Fruit fly (Drosophila melanogaster) whole organism, embryonic: Measurements from ENCODE around the gene CG9106.

ENCODE experiments used
- CG10267 ChIP-seq: fragments of 200-800 bp; sonication (Bioruptor generic); optimal IDR thresholded peaks from 2 replicates; lab custom pipeline; 2018; ENCODE audit warnings: missing biosample characterization, mild to moderate bottlenecking, missing genetic modification characterization, moderate library complexity
- CG10366 ChIP-seq: fragments of 200-800 bp; sonication (Bioruptor generic); IDR thresholded peaks from 2 replicates; pipeline ENCODE4 v1.3.6; 2022; ENCODE audit warnings: missing biosample characterization, missing genetic modification characterization
- CG11247 ChIP-seq: fragments of 200-800 bp; sonication (Bioruptor generic); IDR thresholded peaks from 2 replicates; pipeline ENCODE4 v1.3.6; 2022; ENCODE audit warnings: missing biosample characterization, missing genetic modification characterization
- CG12769 ChIP-seq: fragments of 200-800 bp; sonication (Bioruptor generic); optimal IDR thresholded peaks from 2 replicates; lab custom pipeline; 2019; ENCODE audit warnings: missing biosample characterization, mild to moderate bottlenecking, missing genetic modification characterization, moderate library complexity
- CG13287 ChIP-seq: fragments of 200-800 bp; sonication (Bioruptor generic); IDR thresholded peaks from 2 replicates; pipeline ENCODE4 v1.3.6; 2022; ENCODE audit warnings: missing biosample characterization, missing genetic modification characterization; ENCODE audit not compliant: partially characterized antibody
- CG14965 ChIP-seq: fragments of 200-800 bp; sonication (Bioruptor generic); optimal IDR thresholded peaks from 2 replicates; lab custom pipeline; 2016; ENCODE audit warnings: missing biosample characterization, missing genetic modification characterization, borderline replicate concordance
- CG17186 ChIP-seq: fragments of 200-800 bp; sonication (Bioruptor generic); optimal IDR thresholded peaks from 3 replicates; lab custom pipeline; 2017; ENCODE audit warnings: missing biosample characterization, missing genetic modification reagents, missing genetic modification characterization
- CG17359 ChIP-seq: fragments of 200-800 bp; sonication (Bioruptor generic); optimal IDR thresholded peaks from 3 replicates; lab custom pipeline; 2018; ENCODE audit warnings: missing biosample characterization, mild to moderate bottlenecking, missing genetic modification characterization, moderate library complexity
- CG17385 ChIP-seq: fragments of 200-800 bp; sonication (Bioruptor generic); optimal IDR thresholded peaks from 3 replicates; lab custom pipeline; 2018; ENCODE audit warnings: missing biosample characterization, mild to moderate bottlenecking, missing genetic modification characterization
- CG2120 ChIP-seq: fragments of 200-800 bp; sonication (Bioruptor generic); optimal IDR thresholded peaks from 3 replicates; lab custom pipeline; 2016; ENCODE audit warnings: missing biosample characterization, missing genetic modification characterization
- CG2678 ChIP-seq: fragments of 200-800 bp; sonication (Bioruptor generic); optimal IDR thresholded peaks from 3 replicates; lab custom pipeline; 2019; ENCODE audit warnings: missing biosample characterization, mild to moderate bottlenecking, missing genetic modification characterization, moderate library complexity
- CG30431 ChIP-seq: fragments of 200-800 bp; sonication (Bioruptor generic); optimal IDR thresholded peaks from 2 replicates; lab custom pipeline; 2017; ENCODE audit warnings: missing biosample characterization, missing genetic modification characterization
- CG31365 ChIP-seq: fragments of 200-800 bp; sonication (Bioruptor generic); optimal IDR thresholded peaks from 2 replicates; lab custom pipeline; 2018; ENCODE audit warnings: missing biosample characterization, mild to moderate bottlenecking, missing genetic modification characterization
- CG31388 ChIP-seq: fragments of 200-800 bp; sonication (Bioruptor generic); optimal IDR thresholded peaks from 2 replicates; lab custom pipeline; 2016; ENCODE audit warnings: missing biosample characterization, missing genetic modification characterization
- CG32767 ChIP-seq: fragments of 200-800 bp; sonication (Bioruptor generic); IDR thresholded peaks from 2 replicates; pipeline ENCODE4 v1.3.6; 2022; ENCODE audit warnings: missing biosample characterization, missing genetic modification characterization
- CG3407 ChIP-seq: fragments of 200-800 bp; sonication (Bioruptor generic); optimal IDR thresholded peaks from 2 replicates; lab custom pipeline; 2018; ENCODE audit warnings: missing biosample characterization, mild to moderate bottlenecking, missing genetic modification characterization
- CG3847 ChIP-seq: fragments of 200-800 bp; sonication (Bioruptor generic); IDR thresholded peaks from 2 replicates; pipeline ENCODE4 v1.3.6; 2022; ENCODE audit warnings: missing biosample characterization, missing genetic modification characterization
- CG9932 ChIP-seq: fragments of 200-800 bp; sonication (Bioruptor generic); IDR thresholded peaks from 2 replicates; pipeline ENCODE4 v1.3.6; 2022; ENCODE audit warnings: missing biosample characterization, missing genetic modification characterization
- D ChIP-seq, 2 experiments: fragments of 200-800 bp in 1 of 2; fragments of >200 bp in 1 of 2; sonication (Bioruptor generic) in 1 of 2; optimal IDR thresholded peaks; 2 replicates in 1 of 2; 3 replicates in 1 of 2; lab custom pipeline; 2017; ENCODE audit warnings: mild to moderate bottlenecking in 1 of 2, missing biosample characterization in 1 of 2, missing genetic modification characterization in 1 of 2, missing genetic modification reagents in 1 of 2
- D19B ChIP-seq: fragments of 200-800 bp; sonication (Bioruptor generic); optimal IDR thresholded peaks from 2 replicates; lab custom pipeline; 2017; ENCODE audit warnings: missing biosample characterization, mild to moderate bottlenecking, missing genetic modification characterization
- MTF-1 ChIP-seq: fragments of 200-800 bp; sonication (Bioruptor generic); optimal IDR thresholded peaks from 2 replicates; lab custom pipeline; 2018; ENCODE audit warnings: missing biosample characterization, mild to moderate bottlenecking, missing genetic modification characterization, borderline replicate concordance
- Med ChIP-seq: fragments of 200-800 bp; sonication (Bioruptor generic); peaks from one replicate; lab custom pipeline; 2016; ENCODE audit warnings: missing biosample characterization, missing genetic modification characterization, mild to moderate bottlenecking, inconsistent platforms, moderate library complexity
- Nf-YA ChIP-seq: fragments of 200-800 bp; sonication (Bioruptor generic); IDR thresholded peaks from 2 replicates; pipeline ENCODE4 v1.3.6; 2022; ENCODE audit warnings: missing biosample characterization, missing genetic modification characterization
- Sox102F ChIP-seq: fragments of 200-800 bp; sonication (Bioruptor generic); optimal IDR thresholded peaks from 2 replicates; lab custom pipeline; 2018; ENCODE audit warnings: missing biosample characterization, mild to moderate bottlenecking, missing genetic modification characterization, moderate library complexity
- Ssrp ChIP-seq: fragments of 200-800 bp; sonication (Bioruptor generic); optimal IDR thresholded peaks from 2 replicates; lab custom pipeline; 2018; ENCODE audit warnings: missing biosample characterization, mild to moderate bottlenecking, missing genetic modification characterization, moderate library complexity
- Stat92E ChIP-seq, 3 experiments: fragments of >200 bp in 2 of 3; fragments of 200-800 bp in 1 of 3; sonication (Bioruptor generic) in 1 of 3; optimal IDR thresholded peaks; 2 replicates each; lab custom pipeline; 2017 to 2019; ENCODE audit warnings: missing biosample characterization in 3 of 3, missing genetic modification characterization in 3 of 3, mild to moderate bottlenecking in 1 of 3, moderate library complexity in 1 of 3
- al ChIP-seq: fragments of 200-800 bp; sonication (Bioruptor generic); IDR thresholded peaks from 2 replicates; pipeline ENCODE4 v1.3.6; 2022; ENCODE audit warnings: missing biosample characterization, missing genetic modification characterization
- cas ChIP-seq: fragments of 200-800 bp; sonication (Bioruptor generic); IDR thresholded peaks from 2 replicates; pipeline ENCODE4 v1.3.6; 2022; ENCODE audit warnings: missing biosample characterization, missing genetic modification characterization
- chinmo ChIP-seq: fragments of 200-800 bp; sonication (Bioruptor generic); IDR thresholded peaks from 4 replicates; pipeline ENCODE4 v1.3.6; 2022; ENCODE audit warnings: missing biosample characterization, missing genetic modification characterization; ENCODE audit not compliant: partially characterized antibody
- corto ChIP-seq: fragments of 200-800 bp; sonication (Bioruptor generic); optimal IDR thresholded peaks from 2 replicates; lab custom pipeline; 2016; ENCODE audit warnings: missing biosample characterization, mild to moderate bottlenecking, missing genetic modification characterization, moderate library complexity
- crp ChIP-seq, 2 experiments: fragments of 200-800 bp; sonication (Bioruptor generic); optimal IDR thresholded peaks; 2 replicates in 1 of 2; 3 replicates in 1 of 2; lab custom pipeline; 2017; ENCODE audit warnings: missing biosample characterization in 2 of 2, missing genetic modification characterization in 2 of 2, mild to moderate bottlenecking in 1 of 2, moderate library complexity in 1 of 2
- danr ChIP-seq: fragments of 200-800 bp; sonication (Bioruptor generic); IDR thresholded peaks from 2 replicates; pipeline ENCODE4 v1.3.6; 2022; ENCODE audit warnings: missing biosample characterization, missing genetic modification characterization
- dpn ChIP-seq, 2 experiments: fragments of 200-800 bp; sonication (Bioruptor generic); optimal IDR thresholded peaks; 3 replicates each; lab custom pipeline; 2016; ENCODE audit warnings: missing biosample characterization in 2 of 2, missing genetic modification characterization in 2 of 2
- fd96Cb ChIP-seq: fragments of 200-800 bp; sonication (Bioruptor generic); optimal IDR thresholded peaks from 2 replicates; lab custom pipeline; 2018; ENCODE audit warnings: missing biosample characterization, mild to moderate bottlenecking, missing genetic modification characterization, moderate library complexity
- knrl ChIP-seq: fragments of 200-800 bp; sonication (Bioruptor generic); IDR thresholded peaks from 3 replicates; pipeline ENCODE4 v1.3.6; 2022; ENCODE audit warnings: missing biosample characterization, missing genetic modification characterization; ENCODE audit not compliant: partially characterized antibody
- mam ChIP-seq: fragments of 200-800 bp; sonication (Bioruptor generic); optimal IDR thresholded peaks from 3 replicates; lab custom pipeline; 2016; ENCODE audit warnings: missing biosample characterization, missing genetic modification characterization
- nmo ChIP-seq: fragments of 200-800 bp; sonication (Bioruptor generic); optimal IDR thresholded peaks from 2 replicates; lab custom pipeline; 2018; ENCODE audit warnings: missing biosample characterization, mild to moderate bottlenecking, missing genetic modification characterization, moderate library complexity
- oc ChIP-seq: fragments of 200-800 bp; sonication (Bioruptor generic); optimal IDR thresholded peaks from 2 replicates; lab custom pipeline; 2018; ENCODE audit warnings: missing biosample characterization, mild to moderate bottlenecking, missing genetic modification characterization, moderate library complexity
- onecut ChIP-seq: fragments of 200-800 bp; sonication (Bioruptor generic); IDR thresholded peaks from 2 replicates; pipeline ENCODE4 v1.3.6; 2022; ENCODE audit warnings: missing biosample characterization, missing genetic modification characterization
- pita ChIP-seq: fragments of 200-800 bp; sonication (Bioruptor generic); optimal IDR thresholded peaks from 2 replicates; lab custom pipeline; 2017; ENCODE audit warnings: missing biosample characterization, mild to moderate bottlenecking, missing genetic modification characterization
- ro ChIP-seq: fragments of 200-800 bp; sonication (Bioruptor generic); IDR thresholded peaks from 2 replicates; pipeline ENCODE4 v1.3.6; 2022; ENCODE audit warnings: missing biosample characterization, missing genetic modification characterization
- row ChIP-seq: fragments of 200-800 bp; sonication (Bioruptor generic); IDR thresholded peaks from 3 replicates; pipeline ENCODE4 v1.3.6; 2022; ENCODE audit warnings: missing biosample characterization, missing genetic modification characterization
- sd ChIP-seq: fragments of 200-800 bp; sonication (Bioruptor generic); optimal IDR thresholded peaks from 3 replicates; lab custom pipeline; 2018; ENCODE audit warnings: missing biosample characterization, mild to moderate bottlenecking, missing genetic modification characterization, moderate library complexity
- sr ChIP-seq: fragments of 200-800 bp; sonication (Bioruptor generic); IDR thresholded peaks from 3 replicates; pipeline ENCODE4 v1.3.6; 2022; ENCODE audit warnings: missing biosample characterization, missing genetic modification characterization
- tgo ChIP-seq: fragments of 200-800 bp; sonication (Bioruptor generic); IDR thresholded peaks from 3 replicates; pipeline ENCODE4 v1.3.6; 2022; ENCODE audit warnings: missing biosample characterization, missing genetic modification characterization
- tna ChIP-seq: fragments of 200-800 bp; sonication (Bioruptor generic); IDR thresholded peaks from 2 replicates; pipeline ENCODE4 v1.3.6; 2022; ENCODE audit warnings: missing biosample characterization, missing genetic modification characterization; ENCODE audit not compliant: partially characterized antibody
- zf30C ChIP-seq: fragments of 200-800 bp; sonication (Bioruptor generic); optimal IDR thresholded peaks from 3 replicates; lab custom pipeline; 2018; ENCODE audit warnings: missing biosample characterization, mild to moderate bottlenecking, missing genetic modification characterization

CG9106 gene

dm6 chrX:15299927-15300740, 27.9 kb upstream of the CG9106 start:
- TF ChIP-seq CG32767 (GFP tag; lab: Robert Waterston, UW), result no peak
- TF ChIP-seq CG3407, result no peak
- TF ChIP-seq CG13287 (GFP tag; lab: Robert Waterston, UW), result no peak
- no peak for TF ChIP-seq fd96Cb
- TF ChIP-seq CG10267, result no peak
- no peak for TF ChIP-seq CG14965 (GFP tag; lab: Kevin White, UChicago)
- no peak for TF ChIP-seq danr (GFP tag; lab: Robert Waterston, UW)
- no peak for TF ChIP-seq CG10366
- peak; percentile 92 for TF ChIP-seq D19B (GFP tag; lab: Kevin White, UChicago)
- no peak for TF ChIP-seq CG2678 (tag; lab: Kevin White, UChicago)
- no peak for TF ChIP-seq tna (GFP tag; lab: Robert Waterston, UW)
- TF ChIP-seq dpn (GFP tag; optimal IDR thresholded peaks at IDR 0.05; lab: Kevin White, UChicago), result no peak
- TF ChIP-seq Stat92E (GFP tag; optimal IDR thresholded peaks at IDR 0.05; lab: Kevin White, UChicago), result no peak
- peak; percentile 60 for TF ChIP-seq Med
- TF ChIP-seq CG31365 (tag; lab: Kevin White, UChicago), result no peak
- no peak for TF ChIP-seq pita
- TF ChIP-seq oc (tag; lab: Kevin White, UChicago), result no peak
- no peak for TF ChIP-seq ro (GFP tag; lab: Robert Waterston, UW)
- no peak for TF ChIP-seq CG31388 (GFP tag; lab: Kevin White, UChicago)
- no peak for TF ChIP-seq CG17186 (GFP tag; lab: Kevin White, UChicago)
- peak; percentile 62 for TF ChIP-seq sd (tag; lab: Kevin White, UChicago)
- TF ChIP-seq crp (GFP tag; optimal IDR thresholded peaks at IDR 0.05; lab: Kevin White, UChicago), result no peak
- TF ChIP-seq al (GFP tag; lab: Robert Waterston, UW), result 0 out of 2 replicates have a peak, but pooled peaks have one; percentile 12
- no peak for TF ChIP-seq corto (GFP tag; lab: Kevin White, UChicago)
- TF ChIP-seq knrl (GFP tag; lab: Robert Waterston, UW), result no peak
- TF ChIP-seq sr (GFP tag; lab: Robert Waterston, UW), result no peak
- TF ChIP-seq Ssrp (tag; lab: Kevin White, UChicago), result no peak
- 0 out of 2 replicates have a peak, but pooled peaks have one; percentile 6 for TF ChIP-seq onecut
- peak; percentile 31; the same call in 2 of the 3 replicates for TF ChIP-seq row (GFP tag; lab: Robert Waterston, UW)
- TF ChIP-seq CG11247, result no peak
- no peak for TF ChIP-seq cas
- no peak for TF ChIP-seq CG3847 (GFP tag; lab: Robert Waterston, UW)
- 0 out of 2 replicates have a peak, but pooled peaks have one; percentile 23 for TF ChIP-seq CG9932 (GFP tag; lab: Robert Waterston, UW)
- TF ChIP-seq CG12769 (tag; lab: Kevin White, UChicago), result peak; percentile 20
- no peak for TF ChIP-seq D (optimal IDR thresholded peaks at IDR 0.05; lab: Kevin White, UChicago)
- TF ChIP-seq D (GFP tag; optimal IDR thresholded peaks at IDR 0.05; lab: Kevin White, UChicago), result no peak
- TF ChIP-seq Nf-YA, result no peak
- no peak for TF ChIP-seq CG17359
- TF ChIP-seq CG30431 (GFP tag; lab: Kevin White, UChicago), result no peak
- no peak for TF ChIP-seq zf30C (GFP tag; lab: Kevin White, UChicago)
- no peak for TF ChIP-seq CG17385 (GFP tag; lab: Kevin White, UChicago)
- TF ChIP-seq chinmo, result 0 out of 4 replicates have a peak, but pooled peaks have one; percentile 65
- peak; percentile 1 for TF ChIP-seq CG2120 (GFP tag; lab: Kevin White, UChicago)
- no peak for TF ChIP-seq tgo
- TF ChIP-seq MTF-1 (GFP tag; lab: Kevin White, UChicago), result no peak
- peak; percentile 13 for TF ChIP-seq Sox102F (GFP tag; lab: Kevin White, UChicago)
- no peak for TF ChIP-seq nmo (GFP tag; lab: Kevin White, UChicago)
- peak; percentile 2 for TF ChIP-seq mam
